Worm (Caenorhabditis elegans) whole organism, late embryonic: ENCODE measurements around the gene F58F6.5.

Experiments used
- K02D7.2 ChIP-seq: sonication (generic microtip); optimal IDR thresholded peaks from 2 replicates; lab custom pipeline; 2017; ENCODE audit warnings: mild to moderate bottlenecking, missing genetic modification characterization, missing compliant biosample characterization
- ama-1 ChIP-seq: fragments of 150-350 bp; optimal IDR thresholded peaks from 2 replicates; lab custom pipeline; 2014
- ceh-19 ChIP-seq: fragments of 200-800 bp; sonication (Bioruptor generic); optimal IDR thresholded peaks from 2 replicates; lab custom pipeline; 2018; ENCODE audit warnings: mild to moderate bottlenecking, missing genetic modification characterization, missing compliant biosample characterization
- ceh-22 ChIP-seq: sonication (generic microtip); optimal IDR thresholded peaks from 2 replicates; lab custom pipeline; 2017; ENCODE audit warnings: missing biosample characterization, missing genetic modification characterization
- ceh-24 ChIP-seq: sonication (generic microtip); optimal IDR thresholded peaks from 2 replicates; lab custom pipeline; 2016; ENCODE audit warnings: mild to moderate bottlenecking, missing genetic modification characterization, missing compliant biosample characterization
- ceh-45 ChIP-seq: fragments of 200-800 bp; sonication (Bioruptor generic); IDR thresholded peaks from 2 replicates; pipeline ENCODE4 v1.3.6; 2022; ENCODE audit warnings: missing genetic modification reagents, missing genetic modification characterization, missing compliant biosample characterization
- eyg-1 ChIP-seq: sonication (generic microtip); optimal IDR thresholded peaks from 2 replicates; lab custom pipeline; 2016; ENCODE audit warnings: missing genotype, missing genetic modification characterization, missing compliant biosample characterization
- fax-1 ChIP-seq: sonication (generic microtip); optimal IDR thresholded peaks from 2 replicates; lab custom pipeline; 2016; ENCODE audit warnings: missing genotype, missing genetic modification characterization, missing compliant biosample characterization
- hlh-15 ChIP-seq: sonication (generic microtip); optimal IDR thresholded peaks from 2 replicates; lab custom pipeline; 2016; ENCODE audit warnings: missing genetic modification characterization, missing compliant biosample characterization
- hlh-30 ChIP-seq: sonication (generic microtip); optimal IDR thresholded peaks from 2 replicates; lab custom pipeline; 2017; ENCODE audit warnings: antibody characterized with exemption, missing genetic modification characterization, missing compliant biosample characterization; ENCODE audit not compliant: insufficient read depth
- lim-6 ChIP-seq: sonication (generic microtip); optimal IDR thresholded peaks from 2 replicates; lab custom pipeline; 2016; ENCODE audit warnings: missing genetic modification characterization, missing compliant biosample characterization
- lin-11 ChIP-seq: fragments of 200-800 bp; sonication (Bioruptor generic); optimal IDR thresholded peaks from 2 replicates; lab custom pipeline; 2018; ENCODE audit warnings: mild to moderate bottlenecking, missing genetic modification characterization, missing compliant biosample characterization
- madf-2 ChIP-seq: sonication (generic microtip); optimal IDR thresholded peaks from 2 replicates; lab custom pipeline; 2017; ENCODE audit warnings: missing genetic modification characterization, missing compliant biosample characterization
- mec-3 ChIP-seq: sonication (generic microtip); optimal IDR thresholded peaks from 2 replicates; lab custom pipeline; 2016; ENCODE audit warnings: borderline replicate concordance, missing genetic modification characterization, missing compliant biosample characterization
- nfya-1 ChIP-seq: sonication (generic microtip); optimal IDR thresholded peaks from 2 replicates; lab custom pipeline; 2017; ENCODE audit warnings: missing genetic modification characterization, mild to moderate bottlenecking, missing compliant biosample characterization, antibody characterized with exemption, moderate library complexity
- nhr-11 ChIP-seq: fragments of 150-350 bp; optimal IDR thresholded peaks from 2 replicates; lab custom pipeline; 2014; ENCODE audit warnings: missing biosample characterization, missing genetic modification characterization
- npax-4 ChIP-seq: sonication (generic microtip); optimal IDR thresholded peaks from 2 replicates; lab custom pipeline; 2016; ENCODE audit warnings: missing genetic modification characterization, missing compliant biosample characterization
- pha-2 ChIP-seq: sonication (generic microtip); optimal IDR thresholded peaks from 2 replicates; lab custom pipeline; 2017; ENCODE audit warnings: mild to moderate bottlenecking, missing genetic modification characterization, missing compliant biosample characterization
- pha-4 ChIP-seq: fragments of 150-350 bp; optimal IDR thresholded peaks from 2 replicates; lab custom pipeline; 2018; ENCODE audit warnings: missing biosample characterization, missing genetic modification reagents, missing genetic modification characterization
- pqm-1 ChIP-seq: sonication (generic microtip); optimal IDR thresholded peaks from 2 replicates; lab custom pipeline; 2016; ENCODE audit warnings: missing genetic modification characterization, missing compliant biosample characterization
- pros-1 ChIP-seq: fragments of 150-350 bp; optimal IDR thresholded peaks from 2 replicates; lab custom pipeline; 2014; ENCODE audit warnings: missing biosample characterization, missing genetic modification reagents, missing genetic modification characterization
- ref-2 ChIP-seq: sonication (generic microtip); optimal IDR thresholded peaks from 2 replicates; lab custom pipeline; 2016; ENCODE audit warnings: missing genetic modification characterization, missing compliant biosample characterization
- syd-9 ChIP-seq: sonication (generic microtip); optimal IDR thresholded peaks from 2 replicates; lab custom pipeline; 2016; ENCODE audit warnings: mild to moderate bottlenecking, missing genetic modification characterization, moderate library complexity, missing compliant biosample characterization
- tbx-7 ChIP-seq: sonication (generic microtip); optimal IDR thresholded peaks from 2 replicates; lab custom pipeline; 2016; ENCODE audit warnings: missing genotype, missing genetic modification characterization, missing compliant biosample characterization
- ttx-3 ChIP-seq: sonication (generic microtip); optimal IDR thresholded peaks from 2 replicates; lab custom pipeline; 2016; ENCODE audit warnings: missing genetic modification reagents, missing genetic modification characterization, missing compliant biosample characterization
- unc-3 ChIP-seq, 2 experiments: fragments of 200-800 bp in 1 of 2; sonication (Bioruptor generic) in 1 of 2; sonication (generic microtip) in 1 of 2; conservative IDR thresholded peaks in 1 of 2; optimal IDR thresholded peaks in 1 of 2; 2 replicates each; pipeline versions ENCODE4 v1.3.6 to Lab custom; 2016 to 2022; ENCODE audit warnings: missing compliant biosample characterization in 2 of 2, missing genetic modification characterization in 2 of 2, missing genetic modification reagents in 1 of 2
- unc-42 ChIP-seq: sonication (generic microtip); optimal IDR thresholded peaks from 2 replicates; lab custom pipeline; 2016; ENCODE audit warnings: missing genotype, missing genetic modification characterization, missing compliant biosample characterization
- ztf-16 ChIP-seq: sonication (generic microtip); optimal IDR thresholded peaks from 2 replicates; lab custom pipeline; 2017; ENCODE audit warnings: missing genetic modification characterization, missing compliant biosample characterization

The F58F6.5 gene

ce11 chrIV:1390102-1390501 lies 46.6 kb downstream of the F58F6.5 start:
- TF ChIP-seq mec-3 (tag; lab: Kevin White, UChicago) (no peak), eyg-1 (tag; lab: Kevin White, UChicago) (no peak), nfya-1 (no peak), npax-4 (tag; lab: Kevin White, UChicago) (no peak), pha-2 (no peak), fax-1 (tag; lab: Kevin White, UChicago) (no peak), hlh-30 (tag; lab: Kevin White, UChicago) (no peak), pros-1 (tag; lab: Kevin White, UChicago) (no peak), ceh-45 (GFP tag; lab: Robert Waterston, UW) (no peak), ceh-22 (tag; lab: Kevin White, UChicago) (no peak), ama-1 (no peak), tbx-7 (no peak), madf-2 (no peak), lin-11 (tag; lab: Kevin White, UChicago) (no peak), pha-4 (no peak), nhr-11 (tag; lab: Kevin White, UChicago) (no peak)
- TF ChIP-seq, all 69 proteins: peak for 0

ce11 chrIV:1391446-1391845 lies 48.0 kb downstream of the F58F6.5 start:
- no peak for TF ChIP-seq lim-6 (tag; lab: Kevin White, UChicago)
- no peak for TF ChIP-seq pqm-1 (tag; lab: Kevin White, UChicago)
- no peak for TF ChIP-seq hlh-15 (tag; lab: Kevin White, UChicago)
- no peak for TF ChIP-seq K02D7.2 (tag; lab: Kevin White, UChicago)
- TF ChIP-seq unc-42, result no peak
- TF ChIP-seq eyg-1 (tag; lab: Kevin White, UChicago), result no peak
- TF ChIP-seq ceh-19 (GFP tag; lab: Kevin White, UChicago), result no peak
- no peak for TF ChIP-seq ref-2
- no peak for TF ChIP-seq nfya-1
- no peak for TF ChIP-seq syd-9 (tag; lab: Kevin White, UChicago)
- TF ChIP-seq ceh-24 (tag; lab: Kevin White, UChicago), result no peak
- no peak for TF ChIP-seq ztf-16 (tag; lab: Kevin White, UChicago)

ce11 chrIV:1394077-1394476 lies 50.6 kb downstream of the F58F6.5 start:
- TF ChIP-seq ztf-16 (tag; lab: Kevin White, UChicago) (no peak), unc-3 (GFP tag; conservative IDR thresholded peaks at IDR 0.05; lab: Robert Waterston, UW) (no peak), unc-3 (tag; optimal IDR thresholded peaks at IDR 0.05; lab: Kevin White, UChicago) (no peak), ttx-3 (tag; lab: Kevin White, UChicago) (no peak)
